Worm (Caenorhabditis elegans): ENCODE measurements around the gene F59E12.3.
A peak's percentile ranks its signal among the peaks of the same experiment; 100 is the strongest.

Gene F59E12.3

DNA sequence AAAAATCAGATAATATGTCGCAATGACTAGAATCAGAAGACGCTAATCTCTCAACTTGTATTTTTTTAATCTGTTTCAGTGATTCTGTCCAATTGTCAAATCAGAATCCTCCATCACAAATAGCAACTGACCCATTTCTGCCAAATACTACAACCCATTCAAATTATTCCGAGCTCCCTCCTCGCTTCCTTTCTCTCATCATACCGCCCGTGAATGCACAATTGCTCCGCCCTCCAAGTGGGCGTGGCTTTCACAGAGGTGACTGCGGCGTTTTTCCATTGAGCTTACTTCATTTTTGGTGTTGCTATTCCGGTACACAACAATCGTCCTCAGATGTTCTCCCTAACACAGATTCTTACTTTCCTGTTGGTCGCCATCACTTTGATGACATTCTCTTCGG lies 42.5 kb downstream of the F59E12.3 start, which contains the start of gene flp-27:
flp-27 (plus strand) TSS at position 301 of the 400 bp plus-strand sequence.
- TF ChIP-seq R02D3.7 (tag; optimal IDR thresholded peaks at IDR 0.05), result no peak
- no peak for TF ChIP-seq fos-1 (tag; optimal IDR thresholded peaks at IDR 0.05)
- TF ChIP-seq nhr-11 (tag; optimal IDR thresholded peaks at IDR 0.05), result no peak
- no peak for TF ChIP-seq fkh-10 (GFP tag; optimal IDR thresholded peaks at IDR 0.05)
- no peak for TF ChIP-seq unc-62 (GFP tag; optimal IDR thresholded peaks at IDR 0.05)
- TF ChIP-seq unc-39 (tag; optimal IDR thresholded peaks at IDR 0.05), result no peak
- TF ChIP-seq sea-2 (GFP tag; optimal IDR thresholded peaks at IDR 0.05), result no peak
- no peak for TF ChIP-seq nhr-12 (tag; optimal IDR thresholded peaks at IDR 0.05)
- no peak for TF ChIP-seq egl-27 (tag; optimal IDR thresholded peaks at IDR 0.05)
- no peak for TF ChIP-seq daf-12 (tag; optimal IDR thresholded peaks at IDR 0.05)
- no peak for TF ChIP-seq tbx-2 (tag; optimal IDR thresholded peaks at IDR 0.05)

DNA sequence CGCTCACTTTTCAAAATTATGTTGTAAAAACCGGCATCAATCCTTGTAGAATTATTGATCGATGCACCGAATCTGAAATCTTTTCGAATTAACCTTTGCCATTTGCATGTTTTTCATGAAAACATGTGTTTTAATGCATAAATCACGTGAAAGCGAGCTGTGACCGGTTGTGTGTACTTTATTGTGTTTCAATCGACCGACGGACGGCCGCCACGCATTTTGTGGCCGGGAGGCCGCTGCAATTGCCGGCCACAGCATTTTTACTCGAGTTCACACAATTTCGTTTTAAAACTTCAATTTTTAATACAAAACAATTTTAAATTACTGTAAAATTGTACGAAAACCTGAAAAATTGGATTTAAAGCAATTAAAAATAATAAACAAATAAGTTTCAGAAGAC lies 50.8 kb downstream of the F59E12.3 start, which contains the start of gene C25H3.11:
C25H3.11 (minus strand) TSS at position 82 of the 400 bp plus-strand sequence.
- peak; percentile 26 for TF ChIP-seq pqm-1 (tag; optimal IDR thresholded peaks at IDR 0.05)
- no peak for TF ChIP-seq nhr-28 (tag; optimal IDR thresholded peaks at IDR 0.05)
- TF ChIP-seq lin-39 (tag; optimal IDR thresholded peaks at IDR 0.05), result no peak
- TF ChIP-seq skn-1 (tag; optimal IDR thresholded peaks at IDR 0.05), result no peak
- TF ChIP-seq ceh-28 (tag; optimal IDR thresholded peaks at IDR 0.05), result no peak
- TF ChIP-seq ama-1 (optimal IDR thresholded peaks at IDR 0.05), result peak; percentile 52
- TF ChIP-seq lsy-12 (tag; optimal IDR thresholded peaks at IDR 0.05), result peak; percentile 4
- TF ChIP-seq ZK546.5 (tag; optimal IDR thresholded peaks at IDR 0.05), result no peak
- TF ChIP-seq nhr-25 (tag; optimal IDR thresholded peaks at IDR 0.05), result no peak
- TF ChIP-seq elt-2 (tag; optimal IDR thresholded peaks at IDR 0.05), result peak; percentile 70
- no peak for TF ChIP-seq sea-2 (GFP tag; optimal IDR thresholded peaks at IDR 0.05)
- TF ChIP-seq lin-15B (tag; optimal IDR thresholded peaks at IDR 0.05), result peak; percentile 53
- no peak for TF ChIP-seq ceh-9 (tag; optimal IDR thresholded peaks at IDR 0.05)
- peak; percentile 42 for TF ChIP-seq pha-4 (tag; optimal IDR thresholded peaks at IDR 0.05)
- TF ChIP-seq egl-27 (tag; optimal IDR thresholded peaks at IDR 0.05), result no peak
- no peak for TF ChIP-seq ceh-82 (tag; optimal IDR thresholded peaks at IDR 0.05)
- no peak for TF ChIP-seq fkh-10 (GFP tag; optimal IDR thresholded peaks at IDR 0.05)
- peak; percentile 67 for TF ChIP-seq nfya-1 (tag; optimal IDR thresholded peaks at IDR 0.05; ENCODE audit: insufficient read depth)
- TF ChIP-seq unc-39 (tag; optimal IDR thresholded peaks at IDR 0.05), result no peak
- peak; percentile 29 for TF ChIP-seq snpc-4 (tag; optimal IDR thresholded peaks at IDR 0.05)

All from whole organism, L3 larva.